Fruit fly (Drosophila melanogaster): ENCODE data around the gene CG14013.

dm6 chr2L:5507823-5508438 lies 45.7 kb downstream of the CG14013 start:
- no peak for TF ChIP-seq Myc (optimal IDR thresholded peaks at IDR 0.05)
- no peak for TF ChIP-seq ttk (optimal IDR thresholded peaks at IDR 0.05)
